Fruit fly (Drosophila melanogaster): ENCODE measurements around the gene CG12609.

Gene CG12609

DNA sequence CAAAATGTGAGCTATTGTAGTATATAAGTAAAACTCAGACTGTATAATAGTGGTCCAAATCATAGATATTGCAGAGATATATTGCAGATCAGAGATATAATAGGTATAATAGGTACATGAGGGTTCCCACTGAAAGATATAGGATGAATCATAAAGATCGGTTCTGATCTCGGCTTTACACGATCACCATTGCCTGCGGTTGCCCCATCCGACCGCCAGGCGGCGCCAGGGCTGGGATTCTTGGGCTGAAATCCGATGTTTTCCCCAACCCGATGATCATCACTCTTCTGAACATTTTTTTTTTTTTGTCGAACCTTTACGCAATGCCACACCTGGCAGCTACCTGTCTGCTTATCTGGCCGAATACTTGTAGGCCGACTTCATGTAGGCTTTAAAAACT is 44.2 kb downstream of the CG12609 start:
- TF ChIP-seq woc (GFP tag; optimal IDR thresholded peaks at IDR 0.05) (no peak), Sp1 (GFP tag; optimal IDR thresholded peaks at IDR 0.05) (no peak), lola (GFP tag; optimal IDR thresholded peaks at IDR 0.05) (no peak), Vsx2 (GFP tag; optimal IDR thresholded peaks at IDR 0.05; ENCODE audit: partially characterized antibody) (no peak), ey (GFP tag; optimal IDR thresholded peaks at IDR 0.05) (no peak), Myc (optimal IDR thresholded peaks at IDR 0.05) (no peak), rgr (GFP tag; optimal IDR thresholded peaks at IDR 0.05) (no peak), Dif (GFP tag; optimal IDR thresholded peaks at IDR 0.05; ENCODE audit: partially characterized antibody) (no peak), fru (GFP tag; optimal IDR thresholded peaks at IDR 0.05) (no peak), HLH106 (tag; optimal IDR thresholded peaks at IDR 0.05) (no peak), Hr78 (GFP tag; optimal IDR thresholded peaks at IDR 0.05) (no peak), Hnf4 (GFP tag; optimal IDR thresholded peaks at IDR 0.05) (no peak)

DNA sequence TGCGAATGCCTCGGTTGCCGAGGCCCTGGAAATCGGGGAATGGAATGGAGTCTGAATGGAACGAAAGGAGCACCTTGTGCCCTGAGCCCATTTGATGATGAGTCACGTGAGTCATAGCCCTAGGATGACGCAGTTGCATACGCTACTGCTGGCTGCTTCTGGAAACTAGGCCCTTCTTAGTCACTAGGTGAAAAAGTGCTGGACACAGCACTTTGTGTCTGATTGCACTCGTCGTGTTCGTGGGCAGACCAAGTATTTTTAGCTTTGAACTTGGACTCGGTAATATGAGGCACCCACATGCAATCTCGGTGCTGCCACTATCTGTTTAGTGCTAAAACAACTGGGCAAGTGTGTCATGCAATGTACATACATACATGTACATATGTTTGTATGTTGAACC is 45.9 kb downstream of the CG12609 start:
- TF ChIP-seq GATAd (GFP tag; optimal IDR thresholded peaks at IDR 0.05) (no peak), Dif (GFP tag; optimal IDR thresholded peaks at IDR 0.05; ENCODE audit: partially characterized antibody) (no peak), dmrt93B (GFP tag; optimal IDR thresholded peaks at IDR 0.05) (no peak), Hr83 (GFP tag; optimal IDR thresholded peaks at IDR 0.05; ENCODE audit: poor library complexity, severe bottlenecking) (no peak), Hr78 (GFP tag; optimal IDR thresholded peaks at IDR 0.05) (no peak), pan (optimal IDR thresholded peaks at IDR 0.05) (no peak), N (GFP tag; optimal IDR thresholded peaks at IDR 0.05) (no peak)

DNA sequence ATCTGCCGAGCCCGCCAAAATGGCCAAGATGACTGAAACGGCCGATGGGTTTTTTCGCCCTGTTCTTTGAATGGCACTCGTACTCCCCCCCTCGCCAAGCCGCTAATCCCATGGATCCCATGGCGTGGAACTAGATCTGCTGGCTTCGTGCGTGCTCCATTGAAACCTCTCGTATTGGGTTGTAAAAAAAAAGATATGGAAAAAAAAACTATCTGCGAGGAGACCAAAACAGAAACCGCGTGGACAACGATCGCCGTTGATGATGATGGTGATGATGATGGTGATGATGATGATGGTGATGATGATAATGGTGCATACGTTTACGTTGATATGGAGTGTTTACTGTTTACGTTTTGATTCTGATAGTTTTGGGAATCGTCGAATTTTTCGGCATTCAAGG is 46.4 kb downstream of the CG12609 start:
- TF ChIP-seq tai (GFP tag; optimal IDR thresholded peaks at IDR 0.05) = no peak
- TF ChIP-seq jim (GFP tag; optimal IDR thresholded peaks at IDR 0.05) = no peak
- TF ChIP-seq Abd-B (GFP tag; optimal IDR thresholded peaks at IDR 0.05) = no peak

dm6 chrX:18700586-18700985 is 47.5 kb downstream of the CG12609 start:
- no peak for TF ChIP-seq pan (optimal IDR thresholded peaks at IDR 0.05)
- TF ChIP-seq foxo (GFP tag; optimal IDR thresholded peaks at IDR 0.05) = no peak
- no peak for TF ChIP-seq fru (GFP tag; optimal IDR thresholded peaks at IDR 0.05)
- TF ChIP-seq Jra (GFP tag; optimal IDR thresholded peaks at IDR 0.05) = no peak
- TF ChIP-seq Rel (GFP tag; optimal IDR thresholded peaks at IDR 0.05) = no peak
- TF ChIP-seq Rel (tag; optimal IDR thresholded peaks at IDR 0.05) = no peak
- TF ChIP-seq Dfd (GFP tag; optimal IDR thresholded peaks at IDR 0.05) = no peak
- no peak for TF ChIP-seq Dif (GFP tag; optimal IDR thresholded peaks at IDR 0.05; ENCODE audit: partially characterized antibody)
- TF ChIP-seq N (GFP tag; optimal IDR thresholded peaks at IDR 0.05) = no peak
- no peak for TF ChIP-seq CG9705 (GFP tag; optimal IDR thresholded peaks at IDR 0.05)
- no peak for TF ChIP-seq Sp1 (GFP tag; optimal IDR thresholded peaks at IDR 0.05)
- no peak for TF ChIP-seq rgr (GFP tag; optimal IDR thresholded peaks at IDR 0.05)
- no peak for TF ChIP-seq dmrt93B (GFP tag; optimal IDR thresholded peaks at IDR 0.05)

DNA sequence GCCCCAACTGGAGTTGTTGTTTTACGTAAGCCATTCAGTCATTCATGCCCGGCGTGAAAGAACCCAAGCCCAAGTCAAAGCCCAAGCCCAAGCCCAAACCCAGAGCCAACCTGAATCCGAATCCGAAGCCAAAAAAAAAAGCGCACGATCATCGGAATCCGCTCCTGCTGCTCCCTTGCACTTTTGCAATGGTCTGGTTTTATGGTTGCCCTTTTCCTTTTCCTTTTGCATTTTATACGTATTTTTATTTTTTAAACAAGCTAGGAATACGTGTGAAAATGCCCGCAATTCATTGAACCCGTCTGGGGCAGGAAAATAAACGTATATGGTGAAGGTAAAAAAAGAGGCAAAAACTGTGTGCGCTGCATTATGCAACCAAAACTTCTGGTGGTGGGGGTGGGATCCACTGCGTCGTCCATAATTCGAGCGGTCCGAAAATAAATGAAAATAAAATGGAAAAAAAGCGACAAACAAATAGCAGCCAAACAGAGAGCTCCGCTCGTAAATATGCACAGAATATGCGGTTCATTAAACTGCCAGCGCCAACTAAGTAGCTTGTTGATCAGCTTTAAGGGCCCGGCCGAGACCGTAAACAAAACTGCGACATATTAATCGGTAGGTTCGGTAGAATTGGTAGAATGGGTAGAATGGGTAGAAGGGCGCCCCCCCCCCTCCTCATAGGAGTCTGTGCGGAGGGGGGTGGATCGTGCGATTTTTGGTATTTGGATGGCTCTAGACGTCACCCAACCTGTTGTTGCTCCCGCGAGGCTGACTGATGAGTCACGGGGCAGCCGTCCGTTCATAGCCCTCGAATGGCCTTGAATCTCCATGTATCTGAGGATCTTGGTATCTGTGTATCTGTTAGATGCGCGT is 48.6 kb downstream of the CG12609 start:
- TF ChIP-seq CG9705 (GFP tag; optimal IDR thresholded peaks at IDR 0.05) (no peak), dsf (GFP tag; optimal IDR thresholded peaks at IDR 0.05; ENCODE audit: borderline replicate concordance) (no peak), sv (GFP tag; optimal IDR thresholded peaks at IDR 0.05) (no peak), Dif (GFP tag; optimal IDR thresholded peaks at IDR 0.05; ENCODE audit: partially characterized antibody) (no peak), usp (GFP tag; optimal IDR thresholded peaks at IDR 0.05) (no peak), lola (GFP tag; optimal IDR thresholded peaks at IDR 0.05) (no peak), CG32264 (GFP tag; optimal IDR thresholded peaks at IDR 0.05) (no peak), tai (GFP tag; optimal IDR thresholded peaks at IDR 0.05) (no peak), dl (GFP tag; optimal IDR thresholded peaks at IDR 0.05; ENCODE audit: insufficient read depth in 1 of 2, partially characterized antibody in 2 of 2) (no peak), foxo (GFP tag; optimal IDR thresholded peaks at IDR 0.05) (no peak), N (GFP tag; optimal IDR thresholded peaks at IDR 0.05) (no peak), pan (optimal IDR thresholded peaks at IDR 0.05) (no peak), Vsx2 (GFP tag; optimal IDR thresholded peaks at IDR 0.05; ENCODE audit: partially characterized antibody) (no peak), Hr78 (GFP tag; optimal IDR thresholded peaks at IDR 0.05) (no peak), fru (GFP tag; optimal IDR thresholded peaks at IDR 0.05) (no peak), OdsH (GFP tag; optimal IDR thresholded peaks at IDR 0.05) (no peak), br (GFP tag; optimal IDR thresholded peaks at IDR 0.05) (no peak), Rel (GFP tag; optimal IDR thresholded peaks at IDR 0.05) (no peak), Rel (tag; optimal IDR thresholded peaks at IDR 0.05) (no peak)
